Fruit fly (Drosophila melanogaster): Measurements from ENCODE around the gene kel.

DNA sequence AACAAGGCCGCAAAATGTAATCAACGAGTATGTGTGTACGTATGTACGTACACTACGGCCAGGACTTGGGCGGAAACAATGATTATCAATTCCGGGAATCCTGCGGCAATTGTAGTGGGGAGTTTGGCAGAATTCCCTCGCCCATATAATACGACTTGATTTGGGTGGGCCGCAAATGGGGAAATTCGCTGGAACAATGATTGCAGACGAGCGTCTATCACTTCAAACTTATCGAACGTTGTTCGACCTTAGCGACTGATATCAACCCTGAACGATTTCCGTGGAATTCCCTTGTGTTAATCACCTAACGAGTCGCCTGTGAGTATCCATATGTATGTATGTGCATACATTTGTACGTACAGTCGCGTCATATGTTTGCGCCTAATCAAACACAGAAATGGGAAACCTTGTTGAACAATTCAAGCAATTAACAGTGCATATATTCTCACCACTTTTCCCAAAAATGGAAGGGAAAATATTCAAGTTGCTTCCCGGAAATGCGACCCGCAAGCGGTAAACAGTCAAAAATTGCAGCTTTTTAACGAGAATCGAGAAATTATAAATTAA, 6.5 kb upstream of the kel start:
- no peak for TF ChIP-seq Mnt (GFP tag; optimal IDR thresholded peaks at IDR 0.05)
- TF ChIP-seq kay (GFP tag; ENCODE audit: borderline replicate concordance), result no peak
- no peak for TF ChIP-seq CG14711 (tag; optimal IDR thresholded peaks at IDR 0.05)
- TF ChIP-seq CG33017 (tag; optimal IDR thresholded peaks at IDR 0.05), result no peak
- no peak for TF ChIP-seq cic (GFP tag; optimal IDR thresholded peaks at IDR 0.05)
- TF ChIP-seq CG1620 (GFP tag; optimal IDR thresholded peaks at IDR 0.05), result no peak

Data from whole organism, adult.